Worm (Caenorhabditis elegans) whole organism, L1 larva: ENCODE data around the gene R10F2.5.
A peak's percentile ranks its signal among the peaks of the same experiment; 100 is the strongest.

Experiments
- C04F5.9 ChIP-seq: sonication (generic microtip); optimal IDR thresholded peaks from 2 replicates; lab custom pipeline; 2016; ENCODE audit warnings: missing genetic modification characterization, missing compliant biosample characterization
- C16A3.4 ChIP-seq: fragments of 150-350 bp; optimal IDR thresholded peaks from 2 replicates; lab custom pipeline; 2014; ENCODE audit warnings: missing biosample characterization, missing genetic modification characterization
- C34B4.2 ChIP-seq: sonication (generic microtip); optimal IDR thresholded peaks from 2 replicates; lab custom pipeline; 2017; ENCODE audit warnings: mild to moderate bottlenecking, missing genetic modification characterization, missing compliant biosample characterization
- F16B12.6 ChIP-seq: fragments of 150-350 bp; optimal IDR thresholded peaks from 2 replicates; lab custom pipeline; 2014; ENCODE audit warnings: missing biosample characterization, missing genetic modification characterization
- Y116A8C.19 ChIP-seq: sonication (generic microtip); optimal IDR thresholded peaks from 2 replicates; lab custom pipeline; 2016; ENCODE audit warnings: missing compliant biosample characterization, missing genetic modification characterization, borderline replicate concordance
- alr-1 ChIP-seq: fragments of 200-800 bp; sonication (Bioruptor generic); optimal IDR thresholded peaks from 2 replicates; lab custom pipeline; 2018; ENCODE audit warnings: borderline replicate concordance, mild to moderate bottlenecking, missing genetic modification characterization, missing compliant biosample characterization
- ama-1 ChIP-seq: fragments of 150-350 bp; optimal IDR thresholded peaks from 2 replicates; lab custom pipeline; 2014
- ceh-63 ChIP-seq: fragments of 200-800 bp; sonication (Bioruptor generic); optimal IDR thresholded peaks from 2 replicates; lab custom pipeline; 2018; ENCODE audit warnings: mild to moderate bottlenecking, missing genetic modification characterization, missing compliant biosample characterization
- ceh-82 ChIP-seq, 3 experiments: fragments of 150-350 bp in 1 of 3; sonication (generic microtip) in 2 of 3; optimal IDR thresholded peaks; 2 replicates each; lab custom pipeline; 2014 to 2017; ENCODE audit warnings: missing biosample characterization in 3 of 3, missing genetic modification characterization in 3 of 3
- ceh-88 ChIP-seq: fragments of 200-800 bp; sonication (Bioruptor generic); IDR thresholded peaks from 2 replicates; pipeline ENCODE4 v1.3.6; 2022; ENCODE audit warnings: missing genetic modification characterization, missing compliant biosample characterization
- ceh-90 ChIP-seq: sonication (generic microtip); optimal IDR thresholded peaks from 2 replicates; lab custom pipeline; 2016; ENCODE audit warnings: missing genetic modification characterization, missing compliant biosample characterization
- dpl-1 ChIP-seq, 3 experiments: fragments of 150-350 bp in 2 of 3; sonication (generic microtip) in 1 of 3; optimal IDR thresholded peaks; 2 replicates each; lab custom pipeline; 2014 to 2017; ENCODE audit warnings: missing biosample characterization in 3 of 3, missing genetic modification characterization in 3 of 3, missing genetic modification reagents in 3 of 3
- efl-1 ChIP-seq, 4 experiments: fragments of 150-350 bp; optimal IDR thresholded peaks in 3 of 4; peaks in 1 of 4; 1 replicate in 1 of 4; 2 replicates in 3 of 4; lab custom pipeline; 2014; ENCODE audit warnings: missing biosample characterization in 2 of 4, missing genetic modification characterization in 2 of 4, missing genetic modification reagents in 2 of 4
- egl-27 ChIP-seq, 2 experiments: fragments of 150-350 bp in 1 of 2; sonication (generic microtip); optimal IDR thresholded peaks; 3 replicates each; lab custom pipeline; 2017 to 2018; ENCODE audit warnings: missing biosample characterization in 2 of 2, missing genetic modification characterization in 2 of 2, missing genetic modification reagents in 2 of 2
- elt-3 ChIP-seq, 6 experiments: fragments of 150-350 bp in 1 of 6; sonication (generic microtip); optimal IDR thresholded peaks; 2 replicates each; lab custom pipeline; 2017 to 2018; ENCODE audit warnings: missing biosample characterization in 6 of 6, missing genetic modification characterization in 6 of 6, inconsistent platforms in 1 of 6
- fkh-10 ChIP-seq: sonication (generic microtip); optimal IDR thresholded peaks from 2 replicates; lab custom pipeline; 2017; ENCODE audit warnings: missing biosample characterization, missing genetic modification reagents, missing genetic modification characterization
- fkh-8 ChIP-seq: sonication (generic microtip); optimal IDR thresholded peaks from 2 replicates; lab custom pipeline; 2016; ENCODE audit warnings: mild to moderate bottlenecking, missing genetic modification characterization, missing compliant biosample characterization
- fos-1 ChIP-seq: fragments of 150-350 bp; optimal IDR thresholded peaks from 2 replicates; lab custom pipeline; 2014; ENCODE audit warnings: missing biosample characterization, missing genetic modification characterization
- grh-1 ChIP-seq: fragments of 200-800 bp; sonication (Bioruptor generic); IDR thresholded peaks from 2 replicates; pipeline ENCODE4 v1.3.6; 2022; ENCODE audit warnings: missing genetic modification reagents, missing genetic modification characterization, missing compliant biosample characterization
- hlh-4 ChIP-seq: sonication (generic microtip); optimal IDR thresholded peaks from 2 replicates; lab custom pipeline; 2016; ENCODE audit warnings: mild to moderate bottlenecking, missing genetic modification characterization, missing compliant biosample characterization
- hpl-2 ChIP-seq: fragments of 150-350 bp; optimal IDR thresholded peaks from 2 replicates; lab custom pipeline; 2014; ENCODE audit warnings: missing biosample characterization, missing genetic modification reagents, missing genetic modification characterization
- isw-1 ChIP-seq: fragments of 200-800 bp; sonication (Bioruptor generic); IDR thresholded peaks from 2 replicates; pipeline ENCODE4 v1.3.6; 2022; ENCODE audit warnings: missing genetic modification characterization, missing compliant biosample characterization
- lin-13 ChIP-seq: fragments of 150-350 bp; optimal IDR thresholded peaks from 2 replicates; lab custom pipeline; 2014; ENCODE audit warnings: missing biosample characterization, missing genetic modification reagents, missing genetic modification characterization
- lin-35 ChIP-seq, 2 experiments: fragments of 150-350 bp; optimal IDR thresholded peaks; 2 replicates each; lab custom pipeline; 2014; ENCODE audit warnings: missing biosample characterization in 2 of 2, missing genetic modification characterization in 2 of 2, missing genetic modification reagents in 2 of 2
- mab-9 ChIP-seq: fragments of 200-800 bp; sonication (Bioruptor generic); IDR thresholded peaks from 2 replicates; pipeline ENCODE4 v1.3.6; 2022; ENCODE audit warnings: missing genetic modification reagents, missing genetic modification characterization, missing compliant biosample characterization
- mef-2 ChIP-seq: fragments of 150-350 bp; optimal IDR thresholded peaks from 2 replicates; lab custom pipeline; 2014; ENCODE audit warnings: missing biosample characterization, missing genetic modification characterization
- nhr-237 ChIP-seq: fragments of 150-350 bp; optimal IDR thresholded peaks from 2 replicates; lab custom pipeline; 2014; ENCODE audit warnings: missing biosample characterization, missing genetic modification characterization
- nhr-28 ChIP-seq: fragments of 150-350 bp; optimal IDR thresholded peaks from 2 replicates; lab custom pipeline; 2014; ENCODE audit warnings: missing biosample characterization, missing genetic modification characterization
- nhr-76 ChIP-seq: sonication (generic microtip); optimal IDR thresholded peaks from 2 replicates; lab custom pipeline; 2017; ENCODE audit warnings: missing biosample characterization, missing genetic modification characterization
- nhr-77 ChIP-seq: fragments of 150-350 bp; optimal IDR thresholded peaks from 2 replicates; lab custom pipeline; 2014; ENCODE audit warnings: missing biosample characterization, missing genetic modification characterization
- nhr-90 ChIP-seq: sonication (generic microtip); optimal IDR thresholded peaks from 2 replicates; lab custom pipeline; 2016; ENCODE audit warnings: mild to moderate bottlenecking, missing genetic modification characterization, missing compliant biosample characterization; ENCODE audit not compliant: poor library complexity
- pag-3 ChIP-seq: sonication (generic microtip); optimal IDR thresholded peaks from 2 replicates; lab custom pipeline; 2017; ENCODE audit warnings: missing genetic modification characterization, mild to moderate bottlenecking, missing compliant biosample characterization, antibody characterized with exemption, borderline replicate concordance; ENCODE audit not compliant: insufficient read depth
- pax-3 ChIP-seq: fragments of 200-800 bp; sonication (Bioruptor generic); optimal IDR thresholded peaks from 2 replicates; lab custom pipeline; 2018; ENCODE audit warnings: mild to moderate bottlenecking, missing genetic modification characterization, moderate library complexity, missing compliant biosample characterization
- snpc-4 ChIP-seq: fragments of 150-350 bp; optimal IDR thresholded peaks from 2 replicates; lab custom pipeline; 2014; ENCODE audit warnings: missing biosample characterization, missing genetic modification characterization
- snu-23 ChIP-seq: sonication (generic microtip); optimal IDR thresholded peaks from 2 replicates; lab custom pipeline; 2016; ENCODE audit warnings: missing genetic modification characterization, missing compliant biosample characterization
- sptf-1 ChIP-seq: fragments of 150-350 bp; optimal IDR thresholded peaks from 2 replicates; lab custom pipeline; 2014; ENCODE audit warnings: missing biosample characterization, missing genetic modification characterization
- tlp-1 ChIP-seq: fragments of 150-350 bp; optimal IDR thresholded peaks from 2 replicates; lab custom pipeline; 2014; ENCODE audit warnings: missing biosample characterization, missing genetic modification characterization
- unc-30 ChIP-seq: sonication (generic microtip); optimal IDR thresholded peaks from 2 replicates; lab custom pipeline; 2017; ENCODE audit warnings: missing biosample characterization, missing genetic modification characterization
- unc-62 ChIP-seq: fragments of 150-350 bp; optimal IDR thresholded peaks from 2 replicates; lab custom pipeline; 2014; ENCODE audit warnings: missing biosample characterization, missing genetic modification reagents, missing genetic modification characterization
- unc-86 ChIP-seq: sonication (generic microtip); optimal IDR thresholded peaks from 2 replicates; lab custom pipeline; 2016; ENCODE audit warnings: missing genetic modification characterization, missing compliant biosample characterization
- unc-98 ChIP-seq: fragments of 200-800 bp; sonication (Bioruptor generic); IDR thresholded peaks from 2 replicates; pipeline ENCODE4 v1.3.6; 2022; ENCODE audit warnings: missing genetic modification characterization, missing compliant biosample characterization
- vab-15 ChIP-seq: sonication (generic microtip); optimal IDR thresholded peaks from 2 replicates; lab custom pipeline; 2017; ENCODE audit warnings: missing genotype, mild to moderate bottlenecking, missing genetic modification characterization, missing compliant biosample characterization
- xbp-1 ChIP-seq: sonication (generic microtip); optimal IDR thresholded peaks from 2 replicates; lab custom pipeline; 2016; ENCODE audit warnings: missing genetic modification characterization, missing compliant biosample characterization
- ztf-11 ChIP-seq, 2 experiments: sonication (generic microtip); optimal IDR thresholded peaks; 2 replicates each; lab custom pipeline; 2016 to 2017; ENCODE audit warnings: missing genetic modification characterization in 2 of 2, missing biosample characterization in 1 of 2, missing compliant biosample characterization in 1 of 2
- ztf-4 ChIP-seq: fragments of 150-350 bp; optimal IDR thresholded peaks from 2 replicates; lab custom pipeline; 2014; ENCODE audit warnings: missing biosample characterization, missing genetic modification characterization

The R10F2.5 gene

DNA sequence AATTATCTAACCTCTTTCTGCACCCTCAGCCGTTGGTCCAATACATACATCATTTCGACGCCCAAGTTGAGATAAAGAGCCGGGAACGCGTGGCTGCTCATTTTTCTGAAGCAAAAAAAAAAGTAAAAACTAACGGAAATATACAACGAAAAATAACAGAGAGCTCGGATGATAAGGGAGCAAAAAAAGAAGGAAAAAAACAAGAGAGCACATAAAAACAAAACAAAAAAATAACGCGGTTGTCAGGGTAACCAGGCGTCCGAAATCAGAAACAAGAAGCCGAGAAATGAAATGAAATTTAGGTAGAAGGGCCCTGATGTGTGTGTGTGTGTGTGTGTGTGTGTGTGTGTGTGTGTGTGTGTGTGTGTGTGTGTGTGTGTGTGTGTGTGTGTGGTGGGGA, at the start of gene R10F2.5:
TSS of gene R10F2.5 (minus strand) at position 101 of the 400 bp plus-strand sequence.
- peak; percentile 40 for TF ChIP-seq fkh-8
- TF ChIP-seq mab-9, result no peak

DNA sequence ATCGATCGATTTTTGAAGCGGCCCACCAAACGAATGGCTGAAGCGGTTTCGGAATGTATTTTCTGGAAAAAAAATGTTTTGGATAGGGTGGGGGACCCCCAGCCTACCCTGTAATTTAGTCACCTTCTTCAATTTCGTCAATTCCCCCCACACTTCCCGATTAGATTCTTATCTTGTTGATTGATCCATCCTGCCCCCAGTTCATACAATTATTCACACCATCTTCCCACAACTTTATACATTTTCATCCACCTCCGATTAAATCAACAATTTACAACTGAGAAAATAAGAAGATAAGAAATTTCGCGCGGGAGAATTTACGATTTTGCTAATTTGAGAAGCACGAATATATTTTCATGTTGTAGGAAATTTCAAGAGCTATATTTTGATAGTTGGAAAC, 48.4 kb upstream of the R10F2.5 start:
- TF ChIP-seq ztf-4 (tag; lab: Kevin White, UChicago), result no peak
- no peak for TF ChIP-seq efl-1 (optimal IDR thresholded peaks at IDR 0.05; lab: Kevin White, UChicago)
- peak in 1 of 2 experiments; percentile 43 for TF ChIP-seq efl-1 (GFP tag; optimal IDR thresholded peaks at IDR 0.05 in 1 of 2; lab: Kevin White, UChicago)
- peak; percentile 20 for TF ChIP-seq tlp-1 (tag; lab: Kevin White, UChicago)
- TF ChIP-seq dpl-1 (GFP tag; optimal IDR thresholded peaks at IDR 0.05; lab: Kevin White, UChicago), result no peak

DNA sequence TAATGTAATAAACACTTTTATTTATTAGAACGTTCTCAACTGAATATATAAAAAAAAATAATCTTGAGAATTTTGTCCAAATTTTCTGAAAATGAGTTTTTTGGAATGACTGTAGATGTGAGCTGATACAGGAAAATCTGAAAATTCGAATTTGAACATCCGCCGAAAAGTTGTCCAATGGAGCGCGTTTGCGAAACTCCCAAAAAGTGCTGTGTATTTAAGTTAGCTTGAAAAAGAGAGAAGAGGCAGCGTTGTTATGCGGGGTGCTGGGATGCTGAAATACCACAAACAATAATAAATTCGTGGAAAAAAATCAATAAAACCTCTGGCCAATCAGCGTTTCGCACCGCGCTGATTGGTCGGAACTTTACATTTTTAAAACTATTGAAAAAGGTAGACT, 45.7 kb upstream of the R10F2.5 start:
- peak in 1 of 3 experiments; percentile 44 for TF ChIP-seq dpl-1 (GFP tag; optimal IDR thresholded peaks at IDR 0.05; lab: Kevin White, UChicago)
- no peak for TF ChIP-seq mef-2 (tag; lab: Kevin White, UChicago)
- peak in 1 of 2 experiments; percentile 54 for TF ChIP-seq efl-1 (optimal IDR thresholded peaks at IDR 0.05; lab: Kevin White, UChicago)
- TF ChIP-seq efl-1 (GFP tag; optimal IDR thresholded peaks at IDR 0.05 in 1 of 2; lab: Kevin White, UChicago), result peak; percentile 52 to 62
- peak in 1 of 2 experiments; percentile 7 for TF ChIP-seq lin-35 (GFP tag; optimal IDR thresholded peaks at IDR 0.05; lab: Kevin White, UChicago)

DNA sequence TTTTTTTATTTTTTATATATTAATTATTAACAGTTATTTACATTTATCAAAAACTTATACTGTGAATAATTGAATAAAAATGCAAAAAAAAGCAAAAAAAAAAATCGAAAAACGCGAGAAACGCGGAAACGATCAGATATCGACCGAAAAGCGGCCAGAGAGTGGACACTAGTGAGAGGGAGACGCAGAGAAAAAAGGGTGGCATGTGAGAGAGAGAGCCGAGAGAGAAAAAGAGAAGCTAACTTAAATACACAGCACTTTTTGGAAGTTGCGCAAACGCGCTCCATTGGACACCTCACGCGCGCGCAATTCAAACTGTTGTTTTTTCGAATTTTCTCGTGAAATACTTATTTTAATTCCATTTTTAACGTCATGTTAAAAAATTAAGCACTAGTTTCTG, 41.9 kb upstream of the R10F2.5 start:
- TF ChIP-seq nhr-90 (peak; percentile 85), ama-1 (lab: Kevin White, UChicago) (no peak), nhr-237 (peak; percentile 56), grh-1 (GFP tag; lab: Robert Waterston, UW) (peak; percentile 73), unc-30 (tag; lab: Kevin White, UChicago) (no peak), xbp-1 (peak; percentile 86), isw-1 (peak; percentile 93), snu-23 (GFP tag; lab: Kevin White, UChicago) (peak; percentile 94), tlp-1 (tag; lab: Kevin White, UChicago) (no peak), C16A3.4 (tag; lab: Kevin White, UChicago) (peak; percentile 81), unc-86 (tag; lab: Kevin White, UChicago) (peak; percentile 85), fkh-10 (peak; percentile 45), C04F5.9 (peak; percentile 38), pax-3 (tag; lab: Kevin White, UChicago) (peak; percentile 66), egl-27 (tag; optimal IDR thresholded peaks at IDR 0.05; lab: Kevin White, UChicago) (peak in 1 of 2 experiments; percentile 51), nhr-77 (tag; lab: Kevin White, UChicago) (peak; percentile 57), unc-62 (GFP tag; lab: Kevin White, UChicago) (no peak), Y116A8C.19 (tag; lab: Kevin White, UChicago) (no peak), alr-1 (no peak), pag-3 (no peak), nhr-76 (no peak), ztf-11 (tag; optimal IDR thresholded peaks at IDR 0.05; lab: Kevin White, UChicago) (peak in 1 of 2 experiments; percentile 48), sptf-1 (tag; lab: Kevin White, UChicago) (no peak), ceh-90 (tag; lab: Kevin White, UChicago) (peak; percentile 3), elt-3 (tag; optimal IDR thresholded peaks at IDR 0.05; lab: Kevin White, UChicago) (peak in 2 of 6 experiments; percentile 8 to 29), fos-1 (tag; lab: Kevin White, UChicago) (peak; percentile 65), ceh-82 (tag; optimal IDR thresholded peaks at IDR 0.05; lab: Kevin White, UChicago) (peak; percentile 52 to 83 (median 74)), ceh-88 (GFP tag; lab: Robert Waterston, UW) (peak; percentile 75; the same call in 1 of the 2 replicates), snpc-4 (tag; lab: Kevin White, UChicago) (peak; percentile 52), C34B4.2 (tag; lab: Kevin White, UChicago) (no peak), unc-98 (GFP tag; lab: Robert Waterston, UW) (peak; percentile 77), lin-35 (GFP tag; optimal IDR thresholded peaks at IDR 0.05; lab: Kevin White, UChicago) (peak; percentile 92 to 95), hlh-4 (tag; lab: Kevin White, UChicago) (no peak), hpl-2 (GFP tag; lab: Kevin White, UChicago) (peak; percentile 5), fkh-8 (peak; percentile 88), nhr-28 (tag; lab: Kevin White, UChicago) (no peak), vab-15 (tag; lab: Kevin White, UChicago) (no peak), ceh-63 (GFP tag; lab: Kevin White, UChicago) (no peak), lin-13 (GFP tag; lab: Kevin White, UChicago) (peak; percentile 81), F16B12.6 (tag; lab: Kevin White, UChicago) (peak; percentile 58)
